Fruit fly (Drosophila melanogaster) whole organism, embryonic: ENCODE data around the gene Spn27A.
A peak's percentile ranks its signal among the peaks of the same experiment; 100 is the strongest.

Source experiments
- Abd-B ChIP-seq: fragments of 200-800 bp; sonication (Bioruptor generic); optimal IDR thresholded peaks from 2 replicates; lab custom pipeline; 2018; ENCODE audit warnings: missing biosample characterization, mild to moderate bottlenecking, missing genetic modification characterization, moderate library complexity
- Ada2b ChIP-seq: fragments of 200-800 bp; sonication (Bioruptor generic); IDR thresholded peaks from 2 replicates; pipeline ENCODE4 v1.3.6; 2022; ENCODE audit warnings: missing biosample characterization, missing genetic modification characterization
- Atf-2 ChIP-seq: fragments of 200-800 bp; sonication (Bioruptor generic); optimal IDR thresholded peaks from 2 replicates; lab custom pipeline; 2016; ENCODE audit warnings: missing biosample characterization, missing genetic modification characterization
- Awh ChIP-seq: fragments of 200-800 bp; sonication (Bioruptor generic); IDR thresholded peaks from 2 replicates; pipeline ENCODE4, ENCODE4 v1.3.6; 2022; ENCODE audit warnings: missing biosample characterization, missing genetic modification characterization
- CG11085 ChIP-seq: fragments of 200-800 bp; sonication (Bioruptor generic); IDR thresholded peaks from 2 replicates; pipeline ENCODE4 v1.3.6; 2022; ENCODE audit warnings: missing biosample characterization, missing genetic modification characterization
- CG12155 ChIP-seq: fragments of 200-800 bp; sonication (Bioruptor generic); optimal IDR thresholded peaks from 3 replicates; lab custom pipeline; 2016; ENCODE audit warnings: missing biosample characterization, missing genetic modification characterization
- CG12391 ChIP-seq: fragments of 200-800 bp; sonication (Bioruptor generic); optimal IDR thresholded peaks from 3 replicates; lab custom pipeline; 2018; ENCODE audit warnings: missing biosample characterization, mild to moderate bottlenecking, missing genetic modification characterization, moderate library complexity
- CG13123 ChIP-seq: fragments of 200-800 bp; sonication (Bioruptor generic); optimal IDR thresholded peaks from 2 replicates; lab custom pipeline; 2016; ENCODE audit warnings: missing biosample characterization, missing genetic modification characterization
- CG13624 ChIP-seq: fragments of 200-800 bp; sonication (Bioruptor generic); optimal IDR thresholded peaks from 2 replicates; lab custom pipeline; 2016; ENCODE audit warnings: missing biosample characterization, missing genetic modification characterization
- CG13775 ChIP-seq: fragments of 200-800 bp; sonication (Bioruptor generic); optimal IDR thresholded peaks from 3 replicates; lab custom pipeline; 2017; ENCODE audit warnings: missing biosample characterization, mild to moderate bottlenecking, missing genetic modification characterization
- CG14667 ChIP-seq: fragments of 200-800 bp; sonication (Bioruptor generic); IDR thresholded peaks from 2 replicates; pipeline ENCODE4 v1.3.6; 2022; ENCODE audit warnings: missing biosample characterization, missing genetic modification characterization
- CG17829 ChIP-seq: fragments of 200-800 bp; optimal IDR thresholded peaks from 2 replicates; lab custom pipeline; 2019; ENCODE audit warnings: missing biosample characterization, mild to moderate bottlenecking, missing genetic modification characterization, moderate library complexity
- CG18764 ChIP-seq: fragments of 200-800 bp; sonication (Bioruptor generic); optimal IDR thresholded peaks from 3 replicates; lab custom pipeline; 2016; ENCODE audit warnings: missing biosample characterization, missing genetic modification characterization
- CG2116 ChIP-seq: fragments of 200-800 bp; sonication (Bioruptor generic); optimal IDR thresholded peaks from 3 replicates; lab custom pipeline; 2018; ENCODE audit warnings: missing biosample characterization, mild to moderate bottlenecking, missing genetic modification characterization
- CG31365 ChIP-seq: fragments of 200-800 bp; sonication (Bioruptor generic); optimal IDR thresholded peaks from 2 replicates; lab custom pipeline; 2018; ENCODE audit warnings: missing biosample characterization, mild to moderate bottlenecking, missing genetic modification characterization
- CG32532 ChIP-seq: fragments of 200-800 bp; sonication (Bioruptor generic); IDR thresholded peaks from 2 replicates; pipeline ENCODE4 v1.3.6; 2022; ENCODE audit warnings: missing biosample characterization, missing genetic modification characterization
- CG3281 ChIP-seq: fragments of 200-800 bp; sonication (Bioruptor generic); optimal IDR thresholded peaks from 3 replicates; lab custom pipeline; 2017; ENCODE audit warnings: missing biosample characterization, mild to moderate bottlenecking, missing genetic modification characterization
- CG3726 ChIP-seq: fragments of 200-800 bp; sonication (Bioruptor generic); IDR thresholded peaks from 3 replicates; pipeline ENCODE4, ENCODE4 v1.3.6; 2022; ENCODE audit warnings: missing biosample characterization, missing genetic modification characterization
- CG3995 ChIP-seq: fragments of 200-800 bp; sonication (Bioruptor generic); optimal IDR thresholded peaks from 3 replicates; lab custom pipeline; 2016; ENCODE audit warnings: missing biosample characterization, missing genetic modification characterization
- CG8478 ChIP-seq: fragments of >200 bp; optimal IDR thresholded peaks from 2 replicates; lab custom pipeline; 2018
- Chrac-16 ChIP-seq: fragments of 200-800 bp; sonication (Bioruptor generic); optimal IDR thresholded peaks from 3 replicates; lab custom pipeline; 2016; ENCODE audit warnings: missing biosample characterization, missing genetic modification characterization
- CrebB ChIP-seq: fragments of 200-800 bp; sonication (Bioruptor generic); optimal IDR thresholded peaks from 3 replicates; lab custom pipeline; 2018; ENCODE audit warnings: missing biosample characterization, mild to moderate bottlenecking, missing genetic modification characterization
- E2f1 ChIP-seq: fragments of 200-800 bp; sonication (Bioruptor generic); IDR thresholded peaks from 2 replicates; pipeline ENCODE4 v1.3.6; 2022; ENCODE audit warnings: missing biosample characterization, missing genetic modification characterization
- Lpt ChIP-seq: fragments of >200 bp; optimal IDR thresholded peaks from 2 replicates; lab custom pipeline; 2018; ENCODE audit warnings: missing biosample characterization, missing genetic modification characterization
- NFAT ChIP-seq: fragments of 200-800 bp; sonication (Bioruptor generic); IDR thresholded peaks from 2 replicates; pipeline ENCODE4 v1.3.6; 2022; ENCODE audit warnings: missing biosample characterization, missing genetic modification characterization
- Nf-YC ChIP-seq: fragments of 200-800 bp; optimal IDR thresholded peaks from 3 replicates; lab custom pipeline; 2019; ENCODE audit warnings: missing biosample characterization, mild to moderate bottlenecking, missing genetic modification characterization, moderate library complexity
- Ptx1 ChIP-seq: fragments of 200-800 bp; sonication (Bioruptor generic); IDR thresholded peaks from 2 replicates; pipeline ENCODE4 v1.3.6; 2022; ENCODE audit warnings: missing biosample characterization, missing genetic modification characterization
- Xrp1 ChIP-seq: fragments of 200-800 bp; sonication (Bioruptor generic); IDR thresholded peaks from 2 replicates; pipeline ENCODE4 v1.3.6; 2022; ENCODE audit warnings: missing biosample characterization, missing genetic modification characterization
- aop ChIP-seq: fragments of 200-800 bp; sonication (Bioruptor generic); IDR thresholded peaks from 2 replicates; pipeline ENCODE4 v1.3.6; 2022; ENCODE audit warnings: missing biosample characterization, missing genetic modification characterization
- bbx ChIP-seq: fragments of 200-800 bp; sonication (Bioruptor generic); IDR thresholded peaks from 2 replicates; pipeline ENCODE4 v1.3.6; 2022; ENCODE audit warnings: missing biosample characterization, missing genetic modification characterization; ENCODE audit not compliant: partially characterized antibody
- cad ChIP-seq: fragments of >200 bp; optimal IDR thresholded peaks from 2 replicates; lab custom pipeline; 2017; ENCODE audit warnings: missing biosample characterization, missing genetic modification characterization
- cg ChIP-seq: fragments of 200-800 bp; sonication (Bioruptor generic); optimal IDR thresholded peaks from 3 replicates; lab custom pipeline; 2019; ENCODE audit warnings: missing biosample characterization, mild to moderate bottlenecking, missing genetic modification characterization, moderate library complexity
- ci ChIP-seq: fragments of 200-800 bp; sonication (Bioruptor generic); IDR thresholded peaks from 3 replicates; pipeline ENCODE4 v1.3.6; 2022; ENCODE audit warnings: missing biosample characterization, missing genetic modification characterization
- danr ChIP-seq: fragments of 200-800 bp; sonication (Bioruptor generic); IDR thresholded peaks from 2 replicates; pipeline ENCODE4 v1.3.6; 2022; ENCODE audit warnings: missing biosample characterization, missing genetic modification characterization
- dati ChIP-seq: fragments of 200-800 bp; sonication (Bioruptor generic); IDR thresholded peaks from 2 replicates; pipeline ENCODE4 v1.3.6; 2022; ENCODE audit warnings: missing biosample characterization, missing genetic modification characterization
- dimm ChIP-seq: fragments of 200-800 bp; sonication (Bioruptor generic); IDR thresholded peaks from 2 replicates; pipeline ENCODE4 v1.3.6; 2022; ENCODE audit warnings: missing biosample characterization, missing genetic modification characterization
- dm ChIP-seq: fragments of 200-800 bp; sonication (Bioruptor generic); optimal IDR thresholded peaks from 3 replicates; lab custom pipeline; 2016; ENCODE audit warnings: missing biosample characterization, missing genetic modification characterization
- dpn ChIP-seq, 2 experiments: fragments of 200-800 bp; sonication (Bioruptor generic); optimal IDR thresholded peaks; 3 replicates each; lab custom pipeline; 2016; ENCODE audit warnings: missing biosample characterization in 2 of 2, missing genetic modification characterization in 2 of 2
- esg ChIP-seq: fragments of 200-800 bp; sonication (Bioruptor generic); conservative IDR thresholded peaks from 2 replicates; pipeline ENCODE4 v1.3.6; 2022; ENCODE audit warnings: missing biosample characterization, missing genetic modification characterization
- exex ChIP-seq: fragments of 200-800 bp; sonication (Bioruptor generic); optimal IDR thresholded peaks from 4 replicates; lab custom pipeline; 2018; ENCODE audit warnings: missing biosample characterization, mild to moderate bottlenecking, missing genetic modification characterization, moderate library complexity
- fu2 ChIP-seq: fragments of 200-800 bp; sonication (Bioruptor generic); optimal IDR thresholded peaks from 2 replicates; lab custom pipeline; 2016; ENCODE audit warnings: missing biosample characterization, missing genetic modification characterization
- ind ChIP-seq: fragments of 200-800 bp; sonication (Bioruptor generic); optimal IDR thresholded peaks from 3 replicates; lab custom pipeline; 2016; ENCODE audit warnings: missing biosample characterization, missing genetic modification characterization
- kni ChIP-seq: fragments of 200-800 bp; sonication (Bioruptor generic); optimal IDR thresholded peaks from 3 replicates; lab custom pipeline; 2017; ENCODE audit warnings: mild to moderate bottlenecking, missing biosample characterization, missing genetic modification reagents, missing genetic modification characterization
- lola ChIP-seq, 3 experiments: fragments of >200 bp in 2 of 3; fragments of 200-800 bp in 1 of 3; sonication (Bioruptor generic) in 1 of 3; optimal IDR thresholded peaks; 2 replicates each; lab custom pipeline; 2017 to 2019; ENCODE audit warnings: missing biosample characterization in 3 of 3, missing genetic modification characterization in 3 of 3, mild to moderate bottlenecking in 1 of 3, moderate library complexity in 1 of 3
- pb ChIP-seq: fragments of 200-800 bp; sonication (Bioruptor generic); optimal IDR thresholded peaks from 3 replicates; lab custom pipeline; 2016; ENCODE audit warnings: missing biosample characterization, missing genetic modification characterization
- ro ChIP-seq: fragments of 200-800 bp; sonication (Bioruptor generic); IDR thresholded peaks from 2 replicates; pipeline ENCODE4 v1.3.6; 2022; ENCODE audit warnings: missing biosample characterization, missing genetic modification characterization
- scrt ChIP-seq: fragments of 200-800 bp; sonication (Bioruptor generic); optimal IDR thresholded peaks from 2 replicates; lab custom pipeline; 2018; ENCODE audit warnings: missing biosample characterization, mild to moderate bottlenecking, missing genetic modification characterization, moderate library complexity
- sim ChIP-seq: fragments of 200-800 bp; sonication (Bioruptor generic); IDR thresholded peaks from 2 replicates; pipeline ENCODE4 v1.3.6; 2022; ENCODE audit warnings: missing biosample characterization, missing genetic modification characterization
- sob ChIP-seq: fragments of 200-800 bp; sonication (Bioruptor generic); IDR thresholded peaks from 2 replicates; pipeline ENCODE4 v1.3.6; 2022; ENCODE audit warnings: missing biosample characterization, missing genetic modification characterization
- sug ChIP-seq: fragments of 200-800 bp; optimal IDR thresholded peaks from 2 replicates; lab custom pipeline; 2019; ENCODE audit warnings: missing biosample characterization, mild to moderate bottlenecking, missing genetic modification characterization, moderate library complexity
- unpg ChIP-seq: fragments of 200-800 bp; sonication (Bioruptor generic); optimal IDR thresholded peaks from 3 replicates; lab custom pipeline; 2018; ENCODE audit warnings: missing biosample characterization, mild to moderate bottlenecking, missing genetic modification characterization, moderate library complexity
- wdn ChIP-seq: fragments of 200-800 bp; sonication (Bioruptor generic); IDR thresholded peaks from 2 replicates; pipeline ENCODE4 v1.3.6; 2022; ENCODE audit warnings: missing biosample characterization, missing genetic modification characterization

The Spn27A gene

dm6 chr2L:6647103-6647711 lies 25.9 kb downstream of the Spn27A start (continued):
- TF ChIP-seq CG31365 (tag; lab: Kevin White, UChicago) (peak; percentile 91), danr (GFP tag; lab: Robert Waterston, UW) (peak; percentile 95), CG13624 (GFP tag; lab: Kevin White, UChicago) (peak; percentile 98), fu2 (GFP tag; lab: Kevin White, UChicago) (peak; percentile 96), dimm (GFP tag; lab: Robert Waterston, UW) (peak; percentile 92), lola (GFP tag; optimal IDR thresholded peaks at IDR 0.05; lab: Kevin White, UChicago) (peak in 1 of 3 experiments; percentile 97), aop (GFP tag; lab: Robert Waterston, UW) (peak; percentile 86), scrt (peak; percentile 89), bbx (GFP tag; lab: Robert Waterston, UW) (peak; percentile 42; the same call in 1 of the 2 replicates), Ada2b (GFP tag; lab: Robert Waterston, UW) (peak; percentile 98), CG11085 (GFP tag; lab: Robert Waterston, UW) (peak; percentile 94), Abd-B (GFP tag; lab: Kevin White, UChicago) (peak; percentile 97), esg (GFP tag; lab: Robert Waterston, UW) (peak; percentile 96), Ptx1 (GFP tag; lab: Robert Waterston, UW) (peak; percentile 98), CG12155 (GFP tag; lab: Kevin White, UChicago) (peak; percentile 95), pb (GFP tag; lab: Kevin White, UChicago) (peak; percentile 98), Lpt (GFP tag; lab: Kevin White, UChicago) (no peak), CG8478 (no peak), ind (GFP tag; lab: Kevin White, UChicago) (peak; percentile 98), dati (GFP tag; lab: Robert Waterston, UW) (peak; percentile 91), kni (GFP tag; lab: Kevin White, UChicago) (peak; percentile 97), CG3281 (GFP tag; lab: Kevin White, UChicago) (peak; percentile 97), NFAT (peak; percentile 96), CG3726 (GFP tag; lab: Robert Waterston, UW) (peak; percentile 96), Nf-YC (tag; lab: Kevin White, UChicago) (peak; percentile 91), CG3995 (GFP tag; lab: Kevin White, UChicago) (peak; percentile 68), CG17829 (tag; lab: Kevin White, UChicago) (peak; percentile 99), CG18764 (GFP tag; lab: Kevin White, UChicago) (peak; percentile 97), sim (GFP tag; lab: Robert Waterston, UW) (peak; percentile 97), exex (peak; percentile 89), dm (GFP tag; lab: Kevin White, UChicago) (peak; percentile 97), CrebB (peak; percentile 97), CG2116 (GFP tag; lab: Kevin White, UChicago) (peak; percentile 92), cad (GFP tag; lab: Kevin White, UChicago) (no peak), Awh (GFP tag; lab: Robert Waterston, UW) (peak; percentile 98), unpg (GFP tag; lab: Kevin White, UChicago) (peak; percentile 99), cg (GFP tag; lab: Kevin White, UChicago) (peak; percentile 89), CG13775 (peak; percentile 96), Xrp1 (GFP tag; lab: Robert Waterston, UW) (peak; percentile 98), E2f1 (GFP tag; lab: Robert Waterston, UW) (peak; percentile 97), CG13123 (GFP tag; lab: Kevin White, UChicago) (peak; percentile 96), CG12391 (tag; lab: Kevin White, UChicago) (peak; percentile 99), wdn (GFP tag; lab: Robert Waterston, UW) (peak; percentile 94), Chrac-16 (GFP tag; lab: Kevin White, UChicago) (peak; percentile 98), sug (tag; lab: Kevin White, UChicago) (peak; percentile 95), CG14667 (peak; percentile 94), ci (GFP tag; lab: Robert Waterston, UW) (peak; percentile 99), sob (peak; percentile 96), Atf-2 (GFP tag; lab: Kevin White, UChicago) (peak; percentile 98), ro (peak; percentile 90), dpn (GFP tag; optimal IDR thresholded peaks at IDR 0.05; lab: Kevin White, UChicago) (peak; percentile 98 to 99), CG32532 (peak; percentile 97)
